Worm (Caenorhabditis elegans): ENCODE results near the gene F58F12.4.
A peak's percentile ranks its signal among the peaks of the same experiment; 100 is the strongest.

The F58F12.4 gene

ce11 chrII:6379038-6379563, 7.5 kb upstream of the F58F12.4 start:
- TF ChIP-seq ceh-30 (tag; optimal IDR thresholded peaks at IDR 0.05) (no peak), ceh-22 (tag; optimal IDR thresholded peaks at IDR 0.05) (no peak), dmd-4 (tag; optimal IDR thresholded peaks at IDR 0.05; ENCODE audit: borderline replicate concordance) (no peak), unc-3 (GFP tag; conservative IDR thresholded peaks at IDR 0.05) (no peak), unc-3 (tag; optimal IDR thresholded peaks at IDR 0.05) (no peak), nhr-11 (tag; optimal IDR thresholded peaks at IDR 0.05) (no peak), mec-3 (tag; optimal IDR thresholded peaks at IDR 0.05; ENCODE audit: borderline replicate concordance) (no peak), ceh-2 (tag; optimal IDR thresholded peaks at IDR 0.05) (no peak), ets-4 (tag; optimal IDR thresholded peaks at IDR 0.05) (no peak), ahr-1 (tag; optimal IDR thresholded peaks at IDR 0.05) (no peak), pha-4 (tag; optimal IDR thresholded peaks at IDR 0.05) (no peak)

ce11 chrII:6380866-6381265, 5.7 kb upstream of the F58F12.4 start, which contains the start of gene F58F12.12:
TSS of gene F58F12.12 (plus strand) at chrII:6381166.
- TF ChIP-seq tbx-7 (tag; optimal IDR thresholded peaks at IDR 0.05) (no peak), eyg-1 (tag; optimal IDR thresholded peaks at IDR 0.05) (no peak), ceh-9 (tag; optimal IDR thresholded peaks at IDR 0.05) (no peak), fax-1 (tag; optimal IDR thresholded peaks at IDR 0.05) (no peak), unc-86 (tag; optimal IDR thresholded peaks at IDR 0.05) (no peak)

DNA sequence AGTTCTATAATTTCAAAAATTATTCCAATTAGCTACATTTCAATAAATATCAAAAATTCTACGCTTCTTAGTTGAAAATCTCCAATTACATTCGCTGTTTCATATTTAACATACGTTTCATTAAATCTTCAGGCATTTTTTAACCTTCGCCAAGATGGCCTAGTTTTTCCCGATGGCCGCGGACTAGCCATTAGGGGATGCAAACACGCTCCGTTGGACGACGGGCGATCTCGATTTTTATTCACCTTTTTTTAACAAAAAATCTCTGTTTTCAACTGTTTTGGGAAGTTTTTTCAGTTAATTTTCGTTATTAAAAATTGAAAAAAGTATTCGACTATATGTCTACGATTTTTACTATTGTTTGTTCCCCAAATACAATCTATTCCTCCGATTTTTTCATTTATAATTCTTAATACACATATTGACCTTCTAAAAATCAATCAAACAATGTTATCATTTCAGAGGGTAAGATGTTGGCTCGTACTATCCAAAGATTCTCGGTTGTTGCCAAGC, 3.3 kb upstream of the F58F12.4 start, which contains the start of gene F58F12.1:
TSS of gene F58F12.1 (plus strand) at position 463 of the 513 bp plus-strand sequence.
- TF ChIP-seq pag-3 (tag; optimal IDR thresholded peaks at IDR 0.05; ENCODE audit: borderline replicate concordance) (no peak), ama-1 (optimal IDR thresholded peaks at IDR 0.05) (no peak), dve-1 (tag; optimal IDR thresholded peaks at IDR 0.05) (no peak), elt-2 (tag; optimal IDR thresholded peaks at IDR 0.05) (peak; percentile 48), ttx-3 (tag; optimal IDR thresholded peaks at IDR 0.05) (no peak), ceh-22 (tag; optimal IDR thresholded peaks at IDR 0.05) (no peak), fkh-6 (tag; optimal IDR thresholded peaks at IDR 0.05) (peak; percentile 35), pat-9 (tag; optimal IDR thresholded peaks at IDR 0.05) (no peak), F13H6.1 (tag; optimal IDR thresholded peaks at IDR 0.05) (peak; percentile 38), lim-6 (tag; optimal IDR thresholded peaks at IDR 0.05) (no peak), ceh-30 (tag; optimal IDR thresholded peaks at IDR 0.05) (no peak), pha-4 (tag; optimal IDR thresholded peaks at IDR 0.05) (no peak), ref-2 (tag; optimal IDR thresholded peaks at IDR 0.05) (peak; percentile 56), C38D4.7 (GFP tag; optimal IDR thresholded peaks at IDR 0.05) (no peak), ets-4 (tag; optimal IDR thresholded peaks at IDR 0.05) (peak; percentile 82), nfya-1 (tag; optimal IDR thresholded peaks at IDR 0.05) (peak; percentile 26), unc-42 (tag; optimal IDR thresholded peaks at IDR 0.05) (no peak), hlh-15 (tag; optimal IDR thresholded peaks at IDR 0.05) (no peak), dmd-4 (tag; optimal IDR thresholded peaks at IDR 0.05; ENCODE audit: borderline replicate concordance) (peak; percentile 28), tbx-2 (tag; optimal IDR thresholded peaks at IDR 0.05) (peak; percentile 88), ceh-2 (tag; optimal IDR thresholded peaks at IDR 0.05) (peak; percentile 88), ceh-34 (tag; optimal IDR thresholded peaks at IDR 0.05) (peak; percentile 31), ceh-9 (tag; optimal IDR thresholded peaks at IDR 0.05) (no peak), hlh-8 (tag; optimal IDR thresholded peaks at IDR 0.05) (peak; percentile 71), ceh-31 (tag; optimal IDR thresholded peaks at IDR 0.05) (peak; percentile 93), ceh-48 (tag; optimal IDR thresholded peaks at IDR 0.05) (no peak), sdc-2 (tag; optimal IDR thresholded peaks at IDR 0.05) (no peak), unc-3 (GFP tag; conservative IDR thresholded peaks at IDR 0.05) (no peak), unc-3 (tag; optimal IDR thresholded peaks at IDR 0.05) (no peak), unc-86 (tag; optimal IDR thresholded peaks at IDR 0.05) (peak; percentile 14), rnt-1 (tag; optimal IDR thresholded peaks at IDR 0.05) (peak; percentile 57), fax-1 (tag; optimal IDR thresholded peaks at IDR 0.05) (peak; percentile 59), nhr-11 (tag; optimal IDR thresholded peaks at IDR 0.05) (no peak), tbx-7 (tag; optimal IDR thresholded peaks at IDR 0.05) (peak; percentile 74), Y22D7AL.16 (tag; optimal IDR thresholded peaks at IDR 0.05) (no peak), sox-2 (GFP tag; IDR thresholded peaks at IDR 0.05) (no peak), ceh-14 (tag; optimal IDR thresholded peaks at IDR 0.05) (peak; percentile 61), T23F11.4 (GFP tag; optimal IDR thresholded peaks at IDR 0.05) (no peak), C08G9.2 (tag; optimal IDR thresholded peaks at IDR 0.05) (peak; percentile 83), lin-11 (tag; optimal IDR thresholded peaks at IDR 0.05) (no peak), K02D7.2 (tag; optimal IDR thresholded peaks at IDR 0.05) (no peak), zip-5 (tag; optimal IDR thresholded peaks at IDR 0.05) (peak; percentile 44), hlh-30 (tag; optimal IDR thresholded peaks at IDR 0.05; ENCODE audit: insufficient read depth) (no peak), ceh-18 (tag; optimal IDR thresholded peaks at IDR 0.05) (peak; percentile 19)

Measured in whole organism, late embryonic.